Fruit fly (Drosophila melanogaster) whole organism, prepupa: ENCODE results near the gene Npc2g.

Experiments used
- CG11294 ChIP-seq: fragments of 200-800 bp; sonication (Bioruptor generic); IDR thresholded peaks from 2 replicates; pipeline ENCODE4 v1.3.6; 2022; ENCODE audit warnings: missing biosample characterization, missing genetic modification characterization
- CG11762 ChIP-seq: fragments of 200-800 bp; sonication (Bioruptor generic); optimal IDR thresholded peaks from 3 replicates; lab custom pipeline; 2016; ENCODE audit warnings: missing biosample characterization, missing genetic modification characterization; ENCODE audit not compliant: insufficient read depth
- CG16779 ChIP-seq: fragments of 200-800 bp; sonication (Bioruptor generic); optimal IDR thresholded peaks from 3 replicates; lab custom pipeline; 2017; ENCODE audit warnings: missing biosample characterization, mild to moderate bottlenecking, missing genetic modification characterization
- CG3032 ChIP-seq: fragments of 200-800 bp; optimal IDR thresholded peaks from 2 replicates; lab custom pipeline; 2019; ENCODE audit warnings: missing biosample characterization, mild to moderate bottlenecking, missing genetic modification characterization, moderate library complexity
- CG31627 ChIP-seq: fragments of 200-800 bp; sonication (Bioruptor generic); optimal IDR thresholded peaks from 3 replicates; lab custom pipeline; 2016; ENCODE audit warnings: missing biosample characterization, missing genetic modification characterization
- CG4318 ChIP-seq: fragments of 200-800 bp; sonication (Bioruptor generic); optimal IDR thresholded peaks from 3 replicates; lab custom pipeline; 2017; ENCODE audit warnings: missing biosample characterization, mild to moderate bottlenecking, missing genetic modification characterization
- CG6163 ChIP-seq: fragments of 200-800 bp; sonication (Bioruptor generic); IDR thresholded peaks from 3 replicates; pipeline ENCODE4 v1.3.6; 2022; ENCODE audit warnings: missing biosample characterization, missing genetic modification characterization
- CG6276 ChIP-seq: fragments of 200-800 bp; sonication (Bioruptor generic); optimal IDR thresholded peaks from 2 replicates; lab custom pipeline; 2017; ENCODE audit warnings: missing biosample characterization, mild to moderate bottlenecking, missing genetic modification characterization
- CG6792 ChIP-seq: fragments of 200-800 bp; sonication (Bioruptor generic); optimal IDR thresholded peaks from 3 replicates; lab custom pipeline; 2016; ENCODE audit warnings: missing biosample characterization, missing genetic modification characterization
- CG6854 ChIP-seq: fragments of 200-800 bp; sonication (Bioruptor generic); optimal IDR thresholded peaks from 2 replicates; lab custom pipeline; 2017; ENCODE audit warnings: missing biosample characterization, mild to moderate bottlenecking, missing genetic modification characterization
- CG8119 ChIP-seq: fragments of 200-800 bp; sonication (Bioruptor generic); IDR thresholded peaks from 3 replicates; pipeline ENCODE4 v1.3.6; 2022; ENCODE audit warnings: missing biosample characterization, missing genetic modification characterization
- CG8632 ChIP-seq: fragments of 200-800 bp; sonication (Bioruptor generic); optimal IDR thresholded peaks from 3 replicates; lab custom pipeline; 2016; ENCODE audit warnings: missing biosample characterization, missing genetic modification characterization
- Eip78C ChIP-seq: fragments of 200-800 bp; sonication (Bioruptor generic); peaks from one replicate; lab custom pipeline; 2016; ENCODE audit warnings: missing biosample characterization, missing genetic modification characterization
- Ets21C ChIP-seq: fragments of 200-800 bp; sonication (Bioruptor generic); optimal IDR thresholded peaks from 3 replicates; lab custom pipeline; 2016; ENCODE audit warnings: missing biosample characterization, missing genetic modification characterization
- Gug ChIP-seq: fragments of 200-800 bp; sonication (Bioruptor generic); IDR thresholded peaks from 2 replicates; pipeline ENCODE4 v1.3.6; 2022; ENCODE audit warnings: missing biosample characterization, missing genetic modification characterization
- Hr39 ChIP-seq: fragments of 200-800 bp; sonication (Bioruptor generic); optimal IDR thresholded peaks from 2 replicates; lab custom pipeline; 2016; ENCODE audit warnings: missing biosample characterization, missing genetic modification characterization
- OdsH ChIP-seq: fragments of 200-800 bp; sonication (Bioruptor generic); optimal IDR thresholded peaks from 3 replicates; lab custom pipeline; 2016; ENCODE audit warnings: missing biosample characterization, missing genetic modification characterization
- Sox102F ChIP-seq: fragments of 200-800 bp; sonication (Bioruptor generic); optimal IDR thresholded peaks from 2 replicates; lab custom pipeline; 2016; ENCODE audit warnings: missing biosample characterization, mild to moderate bottlenecking, missing genetic modification characterization
- Sox15 ChIP-seq: fragments of 200-800 bp; sonication (Bioruptor generic); optimal IDR thresholded peaks from 3 replicates; lab custom pipeline; 2016; ENCODE audit warnings: missing biosample characterization, missing genetic modification characterization
- achi ChIP-seq: fragments of 200-800 bp; sonication (Bioruptor generic); optimal IDR thresholded peaks from 3 replicates; lab custom pipeline; 2016; ENCODE audit warnings: missing biosample characterization, missing genetic modification characterization
- acj6 ChIP-seq: fragments of 200-800 bp; sonication (Bioruptor generic); optimal IDR thresholded peaks from 3 replicates; lab custom pipeline; 2016; ENCODE audit warnings: missing biosample characterization, missing genetic modification characterization
- cyc ChIP-seq: fragments of 200-800 bp; sonication (Bioruptor generic); optimal IDR thresholded peaks from 3 replicates; lab custom pipeline; 2016; ENCODE audit warnings: missing biosample characterization, missing genetic modification characterization
- dac ChIP-seq: fragments of 200-800 bp; sonication (Bioruptor generic); optimal IDR thresholded peaks from 2 replicates; lab custom pipeline; 2017; ENCODE audit warnings: missing biosample characterization, mild to moderate bottlenecking, missing genetic modification characterization
- dsx ChIP-seq: fragments of 200-800 bp; optimal IDR thresholded peaks from 3 replicates; lab custom pipeline; 2019; ENCODE audit warnings: missing biosample characterization, mild to moderate bottlenecking, missing genetic modification characterization, moderate library complexity; ENCODE audit not compliant: poor library complexity, severe bottlenecking
- eg ChIP-seq: fragments of 200-800 bp; sonication (Bioruptor generic); IDR thresholded peaks from 3 replicates; pipeline ENCODE4 v1.3.6; 2022; ENCODE audit warnings: missing biosample characterization, missing genetic modification characterization
- esn ChIP-seq: fragments of 200-800 bp; sonication (Bioruptor generic); optimal IDR thresholded peaks from 2 replicates; lab custom pipeline; 2016; ENCODE audit warnings: missing biosample characterization, mild to moderate bottlenecking, missing genetic modification characterization, moderate library complexity
- fkh ChIP-seq: fragments of 200-800 bp; sonication (Bioruptor generic); optimal IDR thresholded peaks from 3 replicates; lab custom pipeline; 2017; ENCODE audit warnings: missing biosample characterization, mild to moderate bottlenecking, missing genetic modification characterization, moderate library complexity
- lz ChIP-seq: fragments of 200-800 bp; sonication (Bioruptor generic); optimal IDR thresholded peaks from 3 replicates; lab custom pipeline; 2016; ENCODE audit warnings: missing biosample characterization, missing genetic modification characterization
- net ChIP-seq: fragments of 200-800 bp; sonication (Bioruptor generic); optimal IDR thresholded peaks from 3 replicates; lab custom pipeline; 2016; ENCODE audit warnings: missing biosample characterization, missing genetic modification characterization
- salr ChIP-seq, 2 experiments: fragments of 200-800 bp; sonication (Bioruptor generic); optimal IDR thresholded peaks; 3 replicates each; lab custom pipeline; 2016 to 2018; ENCODE audit warnings: missing biosample characterization in 2 of 2, missing genetic modification characterization in 2 of 2, mild to moderate bottlenecking in 1 of 2
- ss ChIP-seq, 2 experiments: fragments of 200-800 bp; sonication (Bioruptor generic); optimal IDR thresholded peaks; 2 replicates in 1 of 2; 3 replicates in 1 of 2; lab custom pipeline; 2017 to 2018; ENCODE audit warnings: mild to moderate bottlenecking in 2 of 2, missing biosample characterization in 2 of 2, missing genetic modification characterization in 2 of 2, moderate library complexity in 1 of 2
- svp ChIP-seq: fragments of 200-800 bp; sonication (Bioruptor generic); peaks from one replicate; lab custom pipeline; 2016; ENCODE audit warnings: missing biosample characterization, missing genetic modification characterization
- topi ChIP-seq: fragments of 200-800 bp; sonication (Bioruptor generic); optimal IDR thresholded peaks from 3 replicates; lab custom pipeline; 2016; ENCODE audit warnings: missing biosample characterization, missing genetic modification characterization

Gene Npc2g

DNA sequence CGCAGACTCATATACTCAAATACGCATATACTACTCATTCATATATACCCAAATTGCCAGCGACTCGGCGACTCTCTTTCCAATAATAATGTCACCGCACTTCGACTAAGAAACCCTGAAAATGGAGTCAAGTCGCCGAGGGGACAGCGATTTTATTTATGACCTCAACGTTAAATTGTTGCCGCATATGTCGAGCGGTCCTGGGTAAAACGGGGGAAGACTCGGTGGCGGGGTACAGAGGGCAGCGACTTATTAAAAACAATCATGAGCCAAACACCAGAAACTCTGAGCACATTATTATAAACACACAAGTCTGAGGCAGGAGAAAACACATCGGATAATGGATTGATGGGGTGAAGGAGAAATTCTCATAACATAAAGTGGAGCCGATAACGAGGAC, 10.0 kb downstream of the Npc2g start:
- TF ChIP-seq Hr39 (GFP tag; lab: Kevin White, UChicago) (no peak), cyc (no peak), acj6 (no peak), dsx (GFP tag; lab: Kevin White, UChicago) (peak; percentile 31)

DNA sequence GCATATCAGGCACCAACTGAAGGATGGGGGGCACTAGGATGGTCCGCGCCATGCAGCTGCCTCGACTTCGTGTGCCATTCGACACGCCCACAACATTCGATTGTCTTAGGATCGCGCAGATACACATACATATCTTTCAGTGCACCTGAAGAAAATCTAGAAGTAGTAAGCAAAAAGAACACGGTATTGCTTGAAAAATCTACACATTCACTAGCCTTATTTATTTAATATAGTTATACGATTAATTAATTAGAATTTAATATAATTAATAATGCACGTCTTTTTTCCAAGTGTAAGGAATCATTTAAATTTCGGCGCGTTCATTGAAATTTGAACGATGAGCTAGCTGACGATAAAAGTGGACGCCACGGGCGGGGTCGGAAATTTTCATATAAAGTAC, 10.5 kb downstream of the Npc2g start:
- TF ChIP-seq CG16779 (tag; lab: Kevin White, UChicago), result no peak
- TF ChIP-seq eg (GFP tag; lab: Robert Waterston, UW), result 0 out of 3 replicates have a peak, but pooled peaks have one; percentile 13
- TF ChIP-seq salr (GFP tag; optimal IDR thresholded peaks at IDR 0.05; lab: Kevin White, UChicago), result no peak
- peak; percentile 22 for TF ChIP-seq Eip78C (GFP tag; lab: Kevin White, UChicago)
- TF ChIP-seq svp (GFP tag; lab: Kevin White, UChicago), result peak; percentile 30

DNA sequence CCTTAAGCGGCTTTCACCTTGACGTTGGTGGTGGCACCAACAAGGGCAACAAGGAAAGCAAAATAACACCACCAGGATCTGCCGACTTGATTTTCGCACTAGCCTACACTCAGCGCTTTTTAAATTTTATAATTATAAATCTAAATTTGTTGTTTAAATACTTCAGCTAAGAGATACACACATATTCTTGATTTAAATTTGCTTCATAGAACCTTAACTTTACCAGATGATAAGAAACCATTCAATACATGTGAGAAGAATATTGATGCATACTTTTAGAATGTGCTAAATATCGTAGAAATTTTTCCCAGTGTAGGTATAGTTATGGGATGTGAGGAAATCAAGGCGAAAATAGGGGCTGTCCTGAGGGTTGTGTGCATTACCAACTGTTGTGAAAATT, 12.0 kb downstream of the Npc2g start:
- TF ChIP-seq cyc (no peak), dac (no peak), Eip78C (GFP tag; lab: Kevin White, UChicago) (peak; percentile 64), svp (GFP tag; lab: Kevin White, UChicago) (peak; percentile 65), CG6163 (GFP tag; lab: Robert Waterston, UW) (no peak), CG8632 (GFP tag; lab: Kevin White, UChicago) (no peak)

DNA sequence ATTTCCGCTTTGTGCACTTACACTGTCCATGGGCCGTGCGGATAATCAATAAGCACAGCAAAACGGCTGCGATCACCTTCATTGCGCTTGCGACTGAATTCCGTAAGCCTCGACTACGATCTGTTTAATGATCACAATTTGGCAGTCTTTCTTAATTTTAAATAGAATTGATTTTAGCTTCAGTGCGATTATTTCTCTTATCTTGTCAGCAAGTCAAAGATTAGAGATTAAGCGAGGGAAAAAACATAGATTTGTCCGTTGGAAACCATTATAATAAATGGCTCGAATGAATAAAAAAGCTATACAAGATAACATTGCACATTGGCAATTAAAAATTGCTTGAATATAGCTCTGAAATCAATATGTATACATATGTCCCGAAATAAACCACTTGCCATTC, 14.0 kb downstream of the Npc2g start, which contains the start of gene CG11313:
CG11313 (minus strand) TSS at position 101 of the 400 bp plus-strand sequence.
- TF ChIP-seq Sox102F (GFP tag; lab: Kevin White, UChicago) (no peak), CG16779 (tag; lab: Kevin White, UChicago) (no peak), CG31627 (no peak), esn (no peak), CG11294 (GFP tag; lab: Robert Waterston, UW) (no peak), Sox15 (GFP tag; lab: Kevin White, UChicago) (no peak), svp (GFP tag; lab: Kevin White, UChicago) (no peak), topi (no peak), CG6854 (GFP tag; lab: Kevin White, UChicago) (no peak), OdsH (GFP tag; lab: Kevin White, UChicago) (no peak), dac (no peak), ss (GFP tag; optimal IDR thresholded peaks at IDR 0.05; lab: Kevin White, UChicago) (no peak), Eip78C (GFP tag; lab: Kevin White, UChicago) (no peak), net (GFP tag; lab: Kevin White, UChicago) (no peak), Gug (no peak)

DNA sequence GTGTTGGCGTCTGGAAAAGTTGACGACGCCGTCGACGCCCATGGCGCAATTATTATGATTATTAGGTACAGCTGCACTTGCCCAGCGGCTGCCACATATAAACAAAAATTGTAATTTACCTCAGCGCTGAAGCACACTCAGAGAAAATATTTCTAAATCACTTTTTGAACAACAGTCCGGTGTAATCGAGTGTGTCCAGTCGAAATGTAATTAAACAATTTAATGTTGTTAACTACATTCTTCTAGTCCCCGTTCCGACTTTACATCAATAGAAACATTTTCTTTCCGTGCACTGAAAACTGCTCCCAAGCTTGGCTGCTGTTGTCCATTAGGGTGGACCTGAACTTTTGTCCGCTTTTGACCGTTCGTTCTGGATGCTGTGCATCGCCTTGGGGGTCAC, 16.1 kb downstream of the Npc2g start:
- TF ChIP-seq CG6276 (GFP tag; lab: Kevin White, UChicago) (no peak), Eip78C (GFP tag; lab: Kevin White, UChicago) (peak; percentile 30), Sox102F (GFP tag; lab: Kevin White, UChicago) (no peak), lz (no peak), CG3032 (tag; lab: Kevin White, UChicago) (no peak), Gug (no peak), svp (GFP tag; lab: Kevin White, UChicago) (peak; percentile 44)

DNA sequence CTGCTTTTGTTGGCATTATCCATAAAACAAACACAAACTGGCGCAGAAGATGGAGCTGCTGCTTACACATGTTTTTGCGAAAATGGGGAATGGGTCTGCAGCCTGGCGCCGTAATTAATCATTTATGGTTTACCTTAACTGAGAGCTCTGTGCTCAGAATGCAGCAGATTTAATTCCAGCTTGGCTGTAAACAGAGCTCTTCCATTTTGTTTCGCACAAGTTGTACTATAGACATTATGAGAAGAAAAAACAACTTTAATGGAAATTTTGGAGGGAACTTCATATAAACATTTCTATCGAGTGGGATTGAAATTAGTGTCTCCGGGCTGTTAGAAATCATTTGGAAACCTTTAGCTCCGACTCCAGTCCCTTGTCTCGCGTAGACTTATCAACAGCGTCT, 19.3 kb downstream of the Npc2g start, which contains the start of gene eIF4H2:
eIF4H2 (plus strand) TSS at position 301 of the 400 bp plus-strand sequence.
- TF ChIP-seq CG11762 (GFP tag; lab: Kevin White, UChicago), result no peak
- no peak for TF ChIP-seq Sox15 (GFP tag; lab: Kevin White, UChicago)
- TF ChIP-seq achi, result no peak
- TF ChIP-seq esn, result no peak
- no peak for TF ChIP-seq Ets21C (GFP tag; lab: Kevin White, UChicago)
- TF ChIP-seq CG3032 (tag; lab: Kevin White, UChicago), result no peak
- TF ChIP-seq CG6792 (GFP tag; lab: Kevin White, UChicago), result no peak
- TF ChIP-seq CG6276 (GFP tag; lab: Kevin White, UChicago), result no peak
- TF ChIP-seq fkh (GFP tag; lab: Kevin White, UChicago), result no peak
- no peak for TF ChIP-seq CG11294 (GFP tag; lab: Robert Waterston, UW)
- no peak for TF ChIP-seq CG4318
- TF ChIP-seq CG8119, result no peak
- TF ChIP-seq cyc, result no peak
